Worm (Caenorhabditis elegans): ENCODE results near the gene T22D1.5.

The T22D1.5 gene

DNA sequence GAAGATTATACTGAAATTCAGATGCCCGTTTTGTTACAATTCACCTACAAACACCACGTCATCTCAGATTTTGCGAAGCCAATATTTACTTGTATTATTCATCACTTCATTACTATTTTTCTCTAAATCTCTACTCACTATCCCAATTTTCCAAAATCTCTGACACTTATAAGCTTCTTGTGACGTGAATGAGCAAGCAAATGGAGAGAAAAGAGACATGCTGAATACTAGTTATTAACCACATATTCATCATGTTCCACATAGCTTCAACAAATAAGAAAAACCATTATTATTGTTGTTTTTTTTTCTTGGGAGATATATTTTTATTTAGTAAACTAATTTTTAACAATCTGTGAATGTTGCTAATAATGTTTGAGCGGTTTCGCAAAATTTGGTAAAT is 47.5 kb downstream of the T22D1.5 start:
- no peak for TF ChIP-seq ccch-3 (GFP tag; optimal IDR thresholded peaks at IDR 0.05)
- TF ChIP-seq rpc-1 (optimal IDR thresholded peaks at IDR 0.05): no peak
- TF ChIP-seq rpc-1 (tag; optimal IDR thresholded peaks at IDR 0.05): no peak
- TF ChIP-seq tlf-1 (GFP tag; optimal IDR thresholded peaks at IDR 0.05): no peak
- TF ChIP-seq madf-3 (GFP tag; IDR thresholded peaks at IDR 0.05): no peak
- no peak for TF ChIP-seq let-526 (GFP tag; IDR thresholded peaks at IDR 0.05)
- TF ChIP-seq F37B4.10 (GFP tag; IDR thresholded peaks at IDR 0.05): no peak
- no peak for TF ChIP-seq snpc-1.1 (tag; optimal IDR thresholded peaks at IDR 0.05; ENCODE audit: insufficient read depth)
- TF ChIP-seq attf-3 (GFP tag; conservative IDR thresholded peaks at IDR 0.05): no peak
- no peak for TF ChIP-seq snpc-1.3 (tag; optimal IDR thresholded peaks at IDR 0.05; ENCODE audit: insufficient read depth)
- TF ChIP-seq T26A5.8 (tag; optimal IDR thresholded peaks at IDR 0.05): no peak
- no peak for TF ChIP-seq Y67H2A.10 (GFP tag; conservative IDR thresholded peaks at IDR 0.05)
- no peak for TF ChIP-seq mes-4 (tag; optimal IDR thresholded peaks at IDR 0.05)
- no peak for TF ChIP-seq lag-1 (GFP tag; IDR thresholded peaks at IDR 0.05)
- no peak for TF ChIP-seq egrh-3 (GFP tag; IDR thresholded peaks at IDR 0.05)
- no peak for TF ChIP-seq him-1 (tag; optimal IDR thresholded peaks at IDR 0.05)
- TF ChIP-seq hmg-1.2 (GFP tag; IDR thresholded peaks at IDR 0.05): no peak
- TF ChIP-seq ceh-100 (GFP tag; IDR thresholded peaks at IDR 0.05): no peak

DNA sequence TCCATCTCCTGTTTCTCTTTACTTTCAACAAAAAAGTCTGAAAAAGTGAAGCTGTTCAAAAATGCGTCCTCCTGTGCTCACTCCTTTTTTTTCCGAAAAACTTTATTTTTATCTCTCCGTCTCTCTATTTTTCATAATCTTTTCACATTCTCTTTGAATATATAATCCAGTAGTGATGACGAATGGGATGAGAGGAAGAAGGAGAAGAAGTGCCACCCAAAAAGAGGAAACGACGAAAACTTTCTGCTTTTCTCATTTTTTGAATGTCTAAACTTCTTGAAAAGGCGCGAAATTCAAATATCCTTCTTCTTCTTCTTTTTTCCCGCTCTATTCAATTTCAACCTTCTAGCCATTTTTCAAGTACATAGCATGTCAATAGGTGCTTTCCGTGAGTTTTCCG is 50.9 kb downstream of the T22D1.5 start:
- TF ChIP-seq mcd-1 (GFP tag; IDR thresholded peaks at IDR 0.05): no peak
- no peak for TF ChIP-seq K11D2.4 (GFP tag; IDR thresholded peaks at IDR 0.05)
- TF ChIP-seq ceh-40 (GFP tag; IDR thresholded peaks at IDR 0.05): no peak
- no peak for TF ChIP-seq fkh-3 (tag; optimal IDR thresholded peaks at IDR 0.05)
- no peak for TF ChIP-seq ceh-27 (GFP tag; optimal IDR thresholded peaks at IDR 0.05)
- TF ChIP-seq madf-8 (GFP tag; conservative IDR thresholded peaks at IDR 0.05): no peak
- TF ChIP-seq F52B5.7 (tag; optimal IDR thresholded peaks at IDR 0.05): no peak
- no peak for TF ChIP-seq rec-8 (tag; optimal IDR thresholded peaks at IDR 0.05)
- no peak for TF ChIP-seq C06A6.2 (GFP tag; conservative IDR thresholded peaks at IDR 0.05)
- TF ChIP-seq ets-4 (GFP tag; optimal IDR thresholded peaks at IDR 0.05): no peak
- no peak for TF ChIP-seq ztf-28 (GFP tag; IDR thresholded peaks at IDR 0.05)
- no peak for TF ChIP-seq K12H6.12 (tag; optimal IDR thresholded peaks at IDR 0.05)
- no peak for TF ChIP-seq let-526 (GFP tag; IDR thresholded peaks at IDR 0.05)
- no peak for TF ChIP-seq zfh-2 (GFP tag; conservative IDR thresholded peaks at IDR 0.05)
- no peak for TF ChIP-seq efl-1 (GFP tag; optimal IDR thresholded peaks at IDR 0.05)
- no peak for TF ChIP-seq bed-1 (GFP tag; IDR thresholded peaks at IDR 0.05)
- no peak for TF ChIP-seq ztf-26 (tag; optimal IDR thresholded peaks at IDR 0.05)
- no peak for TF ChIP-seq F55B11.4 (tag; optimal IDR thresholded peaks at IDR 0.05; ENCODE audit: borderline replicate concordance, insufficient read depth)
- no peak for TF ChIP-seq F37B4.10 (GFP tag; IDR thresholded peaks at IDR 0.05)
- no peak for TF ChIP-seq hlh-26 (GFP tag; conservative IDR thresholded peaks at IDR 0.05)
